Worm (Caenorhabditis elegans) whole organism, late embryonic: ENCODE data around the gene F13A7.12.
"Not testable (repeated sequence)": the region's sequence is repeated elsewhere in the genome, so short reads cannot be mapped to it uniquely, and the experiment has no call there.

Source experiments
- C08G9.2 ChIP-seq: sonication (generic microtip); optimal IDR thresholded peaks from 2 replicates; lab custom pipeline; 2016; ENCODE audit warnings: mild to moderate bottlenecking, missing genetic modification characterization, moderate library complexity, missing compliant biosample characterization
- ama-1 ChIP-seq: fragments of 150-350 bp; optimal IDR thresholded peaks from 2 replicates; lab custom pipeline; 2014
- ceh-45 ChIP-seq: fragments of 200-800 bp; sonication (Bioruptor generic); IDR thresholded peaks from 2 replicates; pipeline ENCODE4 v1.3.6; 2022; ENCODE audit warnings: missing genetic modification reagents, missing genetic modification characterization, missing compliant biosample characterization
- ceh-9 ChIP-seq: sonication (generic microtip); optimal IDR thresholded peaks from 2 replicates; lab custom pipeline; 2016; ENCODE audit warnings: mild to moderate bottlenecking, missing genetic modification characterization, inconsistent platforms, missing compliant biosample characterization
- dve-1 ChIP-seq: sonication (generic microtip); optimal IDR thresholded peaks from 2 replicates; lab custom pipeline; 2017; ENCODE audit warnings: antibody characterized with exemption, mild to moderate bottlenecking, missing genetic modification characterization, missing compliant biosample characterization
- elt-2 ChIP-seq: sonication (generic microtip); optimal IDR thresholded peaks from 2 replicates; lab custom pipeline; 2016; ENCODE audit warnings: missing genetic modification reagents, missing genetic modification characterization, missing compliant biosample characterization
- elt-4 ChIP-seq: sonication (generic microtip); optimal IDR thresholded peaks from 2 replicates; lab custom pipeline; 2016; ENCODE audit warnings: missing genetic modification characterization, missing compliant biosample characterization
- ets-4 ChIP-seq: sonication (generic microtip); optimal IDR thresholded peaks from 2 replicates; lab custom pipeline; 2016; ENCODE audit warnings: missing genetic modification characterization, missing compliant biosample characterization
- nhr-11 ChIP-seq: fragments of 150-350 bp; optimal IDR thresholded peaks from 2 replicates; lab custom pipeline; 2014; ENCODE audit warnings: missing biosample characterization, missing genetic modification characterization
- pha-4 ChIP-seq: fragments of 150-350 bp; optimal IDR thresholded peaks from 2 replicates; lab custom pipeline; 2018; ENCODE audit warnings: missing biosample characterization, missing genetic modification reagents, missing genetic modification characterization
- pqm-1 ChIP-seq: sonication (generic microtip); optimal IDR thresholded peaks from 2 replicates; lab custom pipeline; 2016; ENCODE audit warnings: missing genetic modification characterization, missing compliant biosample characterization
- rnt-1 ChIP-seq: sonication (generic microtip); optimal IDR thresholded peaks from 2 replicates; lab custom pipeline; 2016; ENCODE audit warnings: missing genetic modification characterization, missing compliant biosample characterization
- unc-42 ChIP-seq: sonication (generic microtip); optimal IDR thresholded peaks from 2 replicates; lab custom pipeline; 2016; ENCODE audit warnings: missing genotype, missing genetic modification characterization, missing compliant biosample characterization
- unc-86 ChIP-seq: sonication (generic microtip); optimal IDR thresholded peaks from 2 replicates; lab custom pipeline; 2016; ENCODE audit warnings: missing genetic modification characterization, missing compliant biosample characterization

- not testable (repeated sequence) for TF ChIP-seq nhr-11; ets-4; ama-1 (lab: Kevin White, UChicago); dve-1; C08G9.2; elt-2 (tag; lab: Kevin White, UChicago); pha-4; ceh-9 (tag; lab: Kevin White, UChicago); pqm-1; ceh-45 (GFP tag; lab: Robert Waterston, UW); rnt-1; elt-4 (tag; lab: Kevin White, UChicago); unc-42 (tag; lab: Kevin White, UChicago); unc-86
Observed at ce11 chrV:16383729-16384128, 12.1 kb upstream of the F13A7.12 start, which contains the start of gene F13A7.7.
